Worm (Caenorhabditis elegans) whole organism, L3 larva: ENCODE results near the gene hlh-33.

Experiments
- R02D3.7 ChIP-seq: fragments of 150-350 bp; optimal IDR thresholded peaks from 2 replicates; lab custom pipeline; 2014; ENCODE audit warnings: missing biosample characterization, missing genetic modification characterization
- ZK546.5 ChIP-seq: sonication (generic microtip); optimal IDR thresholded peaks from 2 replicates; lab custom pipeline; 2017; ENCODE audit warnings: missing biosample characterization, missing genetic modification characterization
- ceh-16 ChIP-seq: sonication (generic microtip); optimal IDR thresholded peaks from 2 replicates; lab custom pipeline; 2017; ENCODE audit warnings: missing biosample characterization, missing genetic modification characterization
- ceh-28 ChIP-seq: fragments of 150-350 bp; optimal IDR thresholded peaks from 2 replicates; lab custom pipeline; 2014; ENCODE audit warnings: missing biosample characterization, missing genetic modification reagents, missing genetic modification characterization
- ceh-82 ChIP-seq: fragments of 150-350 bp; optimal IDR thresholded peaks from 2 replicates; lab custom pipeline; 2014; ENCODE audit warnings: missing biosample characterization, missing genetic modification characterization
- daf-12 ChIP-seq: fragments of 150-350 bp; optimal IDR thresholded peaks from 2 replicates; lab custom pipeline; 2014; ENCODE audit warnings: missing biosample characterization, missing genetic modification reagents, missing genetic modification characterization
- egl-27 ChIP-seq: sonication (generic microtip); optimal IDR thresholded peaks from 4 replicates; lab custom pipeline; 2017; ENCODE audit warnings: missing biosample characterization, missing genetic modification reagents, missing genetic modification characterization
- elt-1 ChIP-seq: fragments of 150-350 bp; optimal IDR thresholded peaks from 2 replicates; lab custom pipeline; 2014; ENCODE audit warnings: missing biosample characterization, missing genetic modification characterization
- elt-2 ChIP-seq: sonication (generic microtip); optimal IDR thresholded peaks from 2 replicates; lab custom pipeline; 2016; ENCODE audit warnings: missing genetic modification reagents, mild to moderate bottlenecking, missing genetic modification characterization, missing compliant biosample characterization
- eor-1 ChIP-seq, 2 experiments: fragments of 150-350 bp; optimal IDR thresholded peaks; 2 replicates each; lab custom pipeline; 2014 to 2018; ENCODE audit warnings: missing biosample characterization in 2 of 2, missing genetic modification characterization in 2 of 2
- fkh-10 ChIP-seq: sonication (generic microtip); optimal IDR thresholded peaks from 2 replicates; lab custom pipeline; 2017; ENCODE audit warnings: missing biosample characterization, missing genetic modification reagents, missing genetic modification characterization
- fos-1 ChIP-seq: fragments of 150-350 bp; optimal IDR thresholded peaks from 2 replicates; lab custom pipeline; 2014; ENCODE audit warnings: missing biosample characterization, missing genetic modification characterization
- hmg-11 ChIP-seq: sonication (generic microtip); optimal IDR thresholded peaks from 2 replicates; lab custom pipeline; 2016; ENCODE audit warnings: missing genetic modification characterization, missing compliant biosample characterization
- lin-15B ChIP-seq: fragments of 150-350 bp; optimal IDR thresholded peaks from 2 replicates; lab custom pipeline; 2014; ENCODE audit warnings: missing biosample characterization, missing genetic modification characterization
- lsy-12 ChIP-seq: sonication (generic microtip); optimal IDR thresholded peaks from 2 replicates; lab custom pipeline; 2016; ENCODE audit warnings: mild to moderate bottlenecking, missing genetic modification characterization, missing compliant biosample characterization
- mdl-1 ChIP-seq: fragments of 150-350 bp; optimal IDR thresholded peaks from 2 replicates; lab custom pipeline; 2014; ENCODE audit warnings: missing biosample characterization, missing genetic modification characterization
- mml-1 ChIP-seq: fragments of 150-350 bp; sonication (generic microtip); optimal IDR thresholded peaks from 3 replicates; lab custom pipeline; 2014; ENCODE audit warnings: missing biosample characterization, missing genetic modification characterization
- nfya-1 ChIP-seq: sonication (generic microtip); optimal IDR thresholded peaks from 2 replicates; lab custom pipeline; 2017; ENCODE audit warnings: missing genetic modification characterization, mild to moderate bottlenecking, missing compliant biosample characterization, antibody characterized with exemption, moderate library complexity; ENCODE audit not compliant: insufficient read depth
- nhr-11 ChIP-seq: fragments of 150-350 bp; optimal IDR thresholded peaks from 2 replicates; lab custom pipeline; 2014; ENCODE audit warnings: missing biosample characterization, missing genetic modification characterization
- nhr-12 ChIP-seq: fragments of 150-350 bp; optimal IDR thresholded peaks from 2 replicates; lab custom pipeline; 2014; ENCODE audit warnings: missing biosample characterization, missing genetic modification characterization
- nhr-237 ChIP-seq: fragments of 150-350 bp; optimal IDR thresholded peaks from 2 replicates; lab custom pipeline; 2014; ENCODE audit warnings: missing biosample characterization, missing genetic modification characterization
- nhr-25 ChIP-seq: sonication (generic microtip); optimal IDR thresholded peaks from 2 replicates; lab custom pipeline; 2017; ENCODE audit warnings: missing biosample characterization, missing genetic modification characterization
- nhr-43 ChIP-seq: sonication (generic microtip); optimal IDR thresholded peaks from 2 replicates; lab custom pipeline; 2016; ENCODE audit warnings: mild to moderate bottlenecking, missing genetic modification characterization, missing compliant biosample characterization; ENCODE audit not compliant: poor library complexity, severe bottlenecking
- nhr-67 ChIP-seq: fragments of 150-350 bp; optimal IDR thresholded peaks from 2 replicates; lab custom pipeline; 2014; ENCODE audit warnings: missing biosample characterization, missing genetic modification characterization
- nhr-77 ChIP-seq: fragments of 150-350 bp; optimal IDR thresholded peaks from 2 replicates; lab custom pipeline; 2014; ENCODE audit warnings: missing biosample characterization, missing genetic modification characterization
- pha-4 ChIP-seq: fragments of 150-350 bp; optimal IDR thresholded peaks from 2 replicates; lab custom pipeline; 2014; ENCODE audit warnings: missing biosample characterization, missing genetic modification reagents, missing genetic modification characterization
- pqm-1 ChIP-seq: fragments of 150-350 bp; optimal IDR thresholded peaks from 2 replicates; lab custom pipeline; 2017; ENCODE audit warnings: missing biosample characterization, missing genetic modification characterization, inconsistent platforms
- sea-2 ChIP-seq: fragments of 150-350 bp; sonication (generic microtip); optimal IDR thresholded peaks from 4 replicates; lab custom pipeline; 2014; ENCODE audit warnings: missing biosample characterization, missing genetic modification reagents, missing genetic modification characterization
- tbx-2 ChIP-seq: sonication (generic microtip); optimal IDR thresholded peaks from 2 replicates; lab custom pipeline; 2016; ENCODE audit warnings: mild to moderate bottlenecking, missing genetic modification characterization, missing compliant biosample characterization
- zag-1 ChIP-seq: fragments of 150-350 bp; optimal IDR thresholded peaks from 2 replicates; lab custom pipeline; 2014; ENCODE audit warnings: missing biosample characterization, missing genetic modification characterization
- ztf-4 ChIP-seq: fragments of 150-350 bp; optimal IDR thresholded peaks from 2 replicates; lab custom pipeline; 2014; ENCODE audit warnings: missing biosample characterization, missing genetic modification characterization

Gene hlh-33

ce11 chrIII:1819049-1819597 lies 36.1 kb upstream of the hlh-33 start (continued):
- TF ChIP-seq lin-15B (tag; lab: Kevin White, UChicago) = peak; percentile 19
- TF ChIP-seq pha-4 (tag; lab: Kevin White, UChicago) = peak; percentile 52
- no peak for TF ChIP-seq nhr-25
- TF ChIP-seq sea-2 (GFP tag; lab: Kevin White, UChicago) = no peak
- TF ChIP-seq, all 47 proteins: peak for 7

DNA sequence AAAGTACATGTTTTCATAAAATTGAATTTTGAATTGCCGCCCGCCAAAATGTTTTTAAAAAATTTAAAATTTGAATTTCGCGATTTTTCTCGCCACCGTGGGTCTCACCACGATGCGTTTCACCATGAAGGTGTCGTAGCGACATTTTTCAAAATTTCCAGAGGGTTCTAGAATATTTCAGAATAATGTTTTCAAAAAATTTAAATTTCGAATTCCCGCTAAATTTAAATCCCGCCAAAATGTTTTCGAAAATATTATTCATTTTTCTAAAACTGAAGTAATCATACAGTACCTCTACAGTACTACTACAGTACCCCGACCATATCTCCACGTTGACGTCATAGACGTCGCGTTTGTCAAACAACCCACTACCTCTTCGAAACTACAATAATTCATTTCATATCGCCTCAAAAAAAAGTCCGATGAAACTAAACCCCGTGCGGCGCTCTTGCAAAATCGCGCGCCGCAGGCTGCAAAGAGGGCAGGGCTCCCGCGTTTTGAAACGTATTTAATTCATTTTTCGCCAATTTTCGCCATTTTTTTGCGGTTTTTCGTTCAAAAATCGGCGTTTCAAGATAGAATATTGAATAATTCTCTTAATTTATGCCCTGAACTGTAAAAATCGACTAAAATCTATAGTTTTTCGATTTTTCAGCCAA lies 30.8 kb upstream of the hlh-33 start, which contains the start of the genes pvf-1 and Y39A3CL.7:
Gene pvf-1 (minus strand): TSS at position 51 of the 659 bp plus-strand sequence.
Gene Y39A3CL.7 (plus strand): TSS at position 656 of the 659 bp plus-strand sequence.
- TF ChIP-seq hmg-11 (tag; lab: Kevin White, UChicago) (peak; percentile 84), elt-2 (peak; percentile 11), ZK546.5 (tag; lab: Kevin White, UChicago) (no peak), eor-1 (tag; optimal IDR thresholded peaks at IDR 0.05; lab: Kevin White, UChicago) (no peak), nhr-43 (tag; lab: Kevin White, UChicago) (peak; percentile 43), nfya-1 (tag; lab: Kevin White, UChicago) (peak; percentile 42)

DNA sequence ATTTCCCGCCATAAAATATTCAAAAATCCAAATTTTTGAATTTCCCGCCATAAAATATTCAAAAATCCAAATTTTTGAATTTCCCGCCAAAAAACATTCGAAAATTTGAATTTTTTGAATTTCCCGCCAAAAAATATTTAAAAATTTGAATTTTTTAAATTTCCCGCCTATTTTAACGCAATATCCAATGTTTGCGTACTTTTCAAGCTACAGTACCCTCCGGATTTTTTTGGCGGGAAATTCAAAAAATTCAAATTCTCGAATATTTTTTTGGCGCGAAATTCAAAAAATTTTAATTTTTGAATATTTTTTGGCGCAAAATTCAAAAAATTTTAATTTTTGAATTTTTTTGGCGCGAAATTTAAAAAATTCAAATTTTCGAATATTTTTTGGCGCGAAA lies 24.1 kb upstream of the hlh-33 start:
- TF ChIP-seq fkh-10 (GFP tag; lab: Kevin White, UChicago) (no peak), nhr-43 (tag; lab: Kevin White, UChicago) (no peak), pqm-1 (tag; lab: Kevin White, UChicago) (no peak), R02D3.7 (tag; lab: Kevin White, UChicago) (no peak), ceh-16 (tag; lab: Kevin White, UChicago) (no peak), nhr-12 (no peak), zag-1 (tag; lab: Kevin White, UChicago) (no peak), daf-12 (tag; lab: Kevin White, UChicago) (no peak), mml-1 (tag; lab: Kevin White, UChicago) (no peak), tbx-2 (tag; lab: Kevin White, UChicago) (no peak), fos-1 (tag; lab: Kevin White, UChicago) (no peak), ZK546.5 (tag; lab: Kevin White, UChicago) (no peak), sea-2 (GFP tag; lab: Kevin White, UChicago) (no peak), mdl-1 (tag; lab: Kevin White, UChicago) (no peak), nhr-237 (tag; lab: Kevin White, UChicago) (no peak)
- TF ChIP-seq, all 47 proteins: peak for 0

DNA sequence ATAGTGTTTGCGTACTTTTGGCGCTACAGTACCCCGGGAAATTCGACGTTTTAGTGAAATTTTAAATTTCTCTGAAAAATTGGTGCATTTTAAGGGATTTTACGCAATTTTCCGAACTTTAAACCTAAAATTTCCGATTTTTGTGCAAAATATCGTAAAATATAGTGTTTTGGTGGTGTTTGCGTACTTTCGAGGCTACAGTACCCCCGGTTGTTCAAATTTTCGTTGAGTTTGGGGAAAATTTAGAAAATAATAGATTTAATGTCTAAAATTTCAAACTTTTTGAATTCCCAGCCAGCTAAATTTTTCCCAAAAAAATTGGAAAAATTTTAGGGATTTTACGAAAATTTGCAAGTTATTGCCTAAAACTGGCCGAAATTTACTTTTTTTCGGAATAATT lies 22.7 kb upstream of the hlh-33 start:
- TF ChIP-seq fos-1 (tag; lab: Kevin White, UChicago) (no peak), eor-1 (tag; optimal IDR thresholded peaks at IDR 0.05; lab: Kevin White, UChicago) (no peak), ceh-28 (no peak), ceh-82 (tag; lab: Kevin White, UChicago) (no peak), elt-2 (no peak), ceh-16 (tag; lab: Kevin White, UChicago) (no peak), pqm-1 (tag; lab: Kevin White, UChicago) (no peak), ztf-4 (tag; lab: Kevin White, UChicago) (no peak), lsy-12 (tag; lab: Kevin White, UChicago) (no peak), elt-1 (no peak)

ce11 chrIII:1833984-1834563 lies 21.1 kb upstream of the hlh-33 start, which contains the start of gene rexd-1:
Gene rexd-1, plus strand, starts transcription at chrIII:1834513.
- no peak for TF ChIP-seq mml-1 (tag; lab: Kevin White, UChicago)
- TF ChIP-seq R02D3.7 (tag; lab: Kevin White, UChicago) = no peak
- TF ChIP-seq ceh-28 = peak; percentile 98
- TF ChIP-seq elt-2 = no peak
- no peak for TF ChIP-seq ztf-4 (tag; lab: Kevin White, UChicago)
- no peak for TF ChIP-seq nhr-77 (tag; lab: Kevin White, UChicago)
- no peak for TF ChIP-seq fos-1 (tag; lab: Kevin White, UChicago)
- TF ChIP-seq eor-1 (tag; optimal IDR thresholded peaks at IDR 0.05; lab: Kevin White, UChicago) = no peak
- TF ChIP-seq egl-27 (tag; lab: Kevin White, UChicago) = no peak
- TF ChIP-seq hmg-11 (tag; lab: Kevin White, UChicago) = no peak
- TF ChIP-seq pqm-1 (tag; lab: Kevin White, UChicago) = peak; percentile 4
- no peak for TF ChIP-seq nhr-11 (tag; lab: Kevin White, UChicago)
- no peak for TF ChIP-seq nhr-67
